Fruit fly (Drosophila melanogaster): ENCODE data around the gene CG42505.
A peak's percentile ranks its signal among the peaks of the same experiment; 100 is the strongest.

dm6 chr3R:11979879-11980571 is 51.5 kb downstream of the CG42505 start, which contains the start of gene CG18547:
- TF ChIP-seq Hr38 (GFP tag; optimal IDR thresholded peaks at IDR 0.05), result no peak
- no peak for TF ChIP-seq Blimp-1 (GFP tag; optimal IDR thresholded peaks at IDR 0.05)
- TF ChIP-seq net (GFP tag; optimal IDR thresholded peaks at IDR 0.05), result peak; percentile 14
- peak; percentile 54 for TF ChIP-seq topi (GFP tag; optimal IDR thresholded peaks at IDR 0.05)
- TF ChIP-seq fkh (GFP tag; optimal IDR thresholded peaks at IDR 0.05), result no peak
- TF ChIP-seq acj6 (GFP tag; optimal IDR thresholded peaks at IDR 0.05), result peak; percentile 51
- no peak for TF ChIP-seq Eip93F (GFP tag; optimal IDR thresholded peaks at IDR 0.05)
- TF ChIP-seq CG16779 (tag; optimal IDR thresholded peaks at IDR 0.05), result no peak
- peak; percentile 43 for TF ChIP-seq CG34406 (GFP tag; optimal IDR thresholded peaks at IDR 0.05)
- TF ChIP-seq CG9139 (GFP tag; optimal IDR thresholded peaks at IDR 0.05), result no peak

Measured in whole organism, prepupa.